Fruit fly (Drosophila melanogaster): ENCODE measurements around the gene Rilpl.

dm6 chrX:1408964-1409363, 16.1 kb downstream of the Rilpl start, which contains the start of gene futsch:
- TF ChIP-seq Myc (optimal IDR thresholded peaks at IDR 0.05) (no peak), psq (optimal IDR thresholded peaks at IDR 0.05) (no peak), h (optimal IDR thresholded peaks at IDR 0.05) (no peak), Sin3A (optimal IDR thresholded peaks at IDR 0.05) (no peak), insv (optimal IDR thresholded peaks at IDR 0.05) (no peak)

Data from Kc167 (cell line).